Worm (Caenorhabditis elegans) whole organism, L4 larva: ENCODE measurements around the gene fsn-1.
A peak's percentile ranks its signal among the peaks of the same experiment; 100 is the strongest.

Experiments used
- F44E2.7 ChIP-seq: fragments of 200-800 bp; sonication (Bioruptor generic); IDR thresholded peaks from 2 replicates; pipeline ENCODE4 v2.1.2; 2022; ENCODE audit warnings: missing genetic modification characterization, missing compliant biosample characterization
- F49E8.2 ChIP-seq: sonication (generic microtip); optimal IDR thresholded peaks from 2 replicates; lab custom pipeline; 2016; ENCODE audit warnings: missing compliant biosample characterization, mild to moderate bottlenecking, missing genetic modification characterization, borderline replicate concordance
- ZK546.5 ChIP-seq, 2 experiments: sonication (generic microtip); optimal IDR thresholded peaks; 2 replicates each; lab custom pipeline; 2017; ENCODE audit warnings: missing biosample characterization in 2 of 2, missing genetic modification characterization in 2 of 2
- ceh-20 ChIP-seq: fragments of 200-800 bp; sonication (Bioruptor generic); IDR thresholded peaks from 2 replicates; pipeline ENCODE4 v1.3.6; 2022; ENCODE audit warnings: missing genetic modification reagents, missing genetic modification characterization, missing compliant biosample characterization
- ceh-44 ChIP-seq: fragments of 200-800 bp; sonication (Bioruptor generic); IDR thresholded peaks from 2 replicates; pipeline ENCODE4 v1.3.6; 2022; ENCODE audit warnings: missing genetic modification reagents, missing genetic modification characterization, missing compliant biosample characterization
- ceh-82 ChIP-seq: sonication (generic microtip); optimal IDR thresholded peaks from 2 replicates; lab custom pipeline; 2017; ENCODE audit warnings: missing biosample characterization, missing genetic modification characterization
- daf-16 ChIP-seq, 3 experiments: sonication (generic microtip); optimal IDR thresholded peaks; 2 replicates each; lab custom pipeline; 2016 to 2017; ENCODE audit warnings: missing genetic modification characterization in 3 of 3, missing genetic modification reagents in 3 of 3, mild to moderate bottlenecking in 2 of 3, missing compliant biosample characterization in 2 of 3, missing biosample characterization in 1 of 3, moderate library complexity in 1 of 3
- daf-8 ChIP-seq: fragments of 200-800 bp; sonication (Bioruptor generic); IDR thresholded peaks from 2 replicates; pipeline ENCODE4 v1.3.6; 2022; ENCODE audit warnings: missing genetic modification characterization, missing compliant biosample characterization
- dmd-6 ChIP-seq: fragments of 200-800 bp; sonication (Bioruptor generic); IDR thresholded peaks from 2 replicates; pipeline ENCODE4 v1.3.6; 2022; ENCODE audit warnings: missing genetic modification reagents, missing genetic modification characterization, missing compliant biosample characterization
- dpl-1 ChIP-seq: fragments of 150-350 bp; optimal IDR thresholded peaks from 2 replicates; lab custom pipeline; 2014; ENCODE audit warnings: missing biosample characterization, missing genetic modification reagents, missing genetic modification characterization
- dve-1 ChIP-seq: sonication (generic microtip); optimal IDR thresholded peaks from 2 replicates; lab custom pipeline; 2017; ENCODE audit warnings: antibody characterized with exemption, mild to moderate bottlenecking, missing genetic modification characterization, missing compliant biosample characterization; ENCODE audit not compliant: insufficient read depth
- hif-1 ChIP-seq, 2 experiments: sonication (generic microtip); optimal IDR thresholded peaks; 2 replicates each; lab custom pipeline; 2016 to 2017; ENCODE audit warnings: missing compliant biosample characterization in 2 of 2, missing genetic modification characterization in 2 of 2, missing genetic modification reagents in 2 of 2, missing genotype in 2 of 2, mild to moderate bottlenecking in 1 of 2
- hmg-1.1 ChIP-seq: fragments of 200-800 bp; sonication (Bioruptor generic); IDR thresholded peaks from 2 replicates; pipeline ENCODE4 v1.3.6; 2022; ENCODE audit warnings: missing genetic modification reagents, missing genetic modification characterization, missing compliant biosample characterization
- jun-1 ChIP-seq: fragments of 150-350 bp; optimal IDR thresholded peaks from 2 replicates; lab custom pipeline; 2014; ENCODE audit warnings: missing biosample characterization, missing genetic modification reagents, missing genetic modification characterization
- lin-1 ChIP-seq: fragments of 200-800 bp; sonication (Bioruptor generic); IDR thresholded peaks from 2 replicates; pipeline ENCODE4 v1.3.6; 2022; ENCODE audit warnings: missing genetic modification reagents, missing genetic modification characterization, missing compliant biosample characterization
- lin-39 ChIP-seq: fragments of 150-350 bp; optimal IDR thresholded peaks from 2 replicates; lab custom pipeline; 2014; ENCODE audit warnings: missing biosample characterization, missing genetic modification reagents, missing genetic modification characterization
- mdt-29 ChIP-seq: fragments of 200-800 bp; sonication (Bioruptor generic); IDR thresholded peaks from 2 replicates; pipeline ENCODE4 v1.3.6; 2022; ENCODE audit warnings: missing genetic modification reagents, missing genetic modification characterization, missing compliant biosample characterization
- mes-2 ChIP-seq: sonication (generic microtip); optimal IDR thresholded peaks from 2 replicates; lab custom pipeline; 2016; ENCODE audit warnings: missing genotype, mild to moderate bottlenecking, missing genetic modification characterization, missing compliant biosample characterization; ENCODE audit not compliant: poor library complexity, severe bottlenecking
- mxl-3 ChIP-seq: fragments of 200-800 bp; sonication (Bioruptor generic); optimal IDR thresholded peaks from 2 replicates; lab custom pipeline; 2018; ENCODE audit warnings: mild to moderate bottlenecking, missing genetic modification characterization, missing compliant biosample characterization
- nhr-102 ChIP-seq: sonication (generic microtip); optimal IDR thresholded peaks from 2 replicates; lab custom pipeline; 2016; ENCODE audit warnings: mild to moderate bottlenecking, missing genetic modification characterization, moderate library complexity, missing compliant biosample characterization
- nhr-11 ChIP-seq: fragments of 150-350 bp; optimal IDR thresholded peaks from 2 replicates; lab custom pipeline; 2014; ENCODE audit warnings: missing biosample characterization, missing genetic modification characterization
- nhr-28 ChIP-seq: fragments of 150-350 bp; optimal IDR thresholded peaks from 2 replicates; lab custom pipeline; 2014; ENCODE audit warnings: missing biosample characterization, missing genetic modification characterization
- nhr-41 ChIP-seq: fragments of 200-800 bp; sonication (Bioruptor generic); IDR thresholded peaks from 2 replicates; pipeline ENCODE4 v1.3.6; 2022; ENCODE audit warnings: missing genetic modification reagents, missing genetic modification characterization, missing compliant biosample characterization
- nhr-42 ChIP-seq: fragments of 200-800 bp; sonication (Bioruptor generic); IDR thresholded peaks from 2 replicates; pipeline ENCODE4 v1.3.6; 2022; ENCODE audit warnings: missing genetic modification characterization, missing compliant biosample characterization
- nhr-6 ChIP-seq: fragments of 150-350 bp; optimal IDR thresholded peaks from 2 replicates; lab custom pipeline; 2014; ENCODE audit warnings: missing biosample characterization, missing genetic modification characterization
- pha-4 ChIP-seq, 2 experiments: fragments of 150-350 bp in 1 of 2; fragments of 200-800 bp in 1 of 2; sonication (Bioruptor generic) in 1 of 2; IDR thresholded peaks in 1 of 2; optimal IDR thresholded peaks in 1 of 2; 2 replicates each; pipeline versions ENCODE4 v1.3.6 to Lab custom; 2014 to 2022; ENCODE audit warnings: missing genetic modification characterization in 2 of 2, missing genetic modification reagents in 2 of 2, missing biosample characterization in 1 of 2, missing compliant biosample characterization in 1 of 2
- pqm-1 ChIP-seq: sonication (generic microtip); optimal IDR thresholded peaks from 2 replicates; lab custom pipeline; 2017; ENCODE audit warnings: missing biosample characterization, missing genetic modification characterization
- rbr-2 ChIP-seq: sonication (generic microtip); optimal IDR thresholded peaks from 2 replicates; lab custom pipeline; 2016; ENCODE audit warnings: missing genotype, missing genetic modification characterization, missing compliant biosample characterization
- sdz-12 ChIP-seq: fragments of 200-800 bp; sonication (Bioruptor generic); optimal IDR thresholded peaks from 2 replicates; lab custom pipeline; 2018; ENCODE audit warnings: mild to moderate bottlenecking, missing genetic modification characterization, missing compliant biosample characterization
- snpc-4 ChIP-seq: fragments of 150-350 bp; optimal IDR thresholded peaks from 2 replicates; lab custom pipeline; 2014; ENCODE audit warnings: missing biosample characterization, missing genetic modification characterization
- spr-1 ChIP-seq: sonication (generic microtip); optimal IDR thresholded peaks from 2 replicates; lab custom pipeline; 2016; ENCODE audit warnings: mild to moderate bottlenecking, missing genetic modification characterization, missing compliant biosample characterization
- spr-3 ChIP-seq: fragments of 200-800 bp; sonication (Bioruptor generic); optimal IDR thresholded peaks from 2 replicates; lab custom pipeline; 2018; ENCODE audit warnings: mild to moderate bottlenecking, missing genetic modification characterization, missing compliant biosample characterization
- unc-130 ChIP-seq: sonication (generic microtip); optimal IDR thresholded peaks from 2 replicates; lab custom pipeline; 2016; ENCODE audit warnings: missing genetic modification reagents, missing genetic modification characterization, missing compliant biosample characterization
- zag-1 ChIP-seq: fragments of 150-350 bp; optimal IDR thresholded peaks from 2 replicates; lab custom pipeline; 2014; ENCODE audit warnings: missing biosample characterization, missing genetic modification characterization
- ztf-7 ChIP-seq: fragments of 150-350 bp; optimal IDR thresholded peaks from 2 replicates; lab custom pipeline; 2014; ENCODE audit warnings: missing biosample characterization, missing genetic modification characterization

fsn-1 gene

ce11 chrIII:4903784-4904183 is 33.3 kb upstream of the fsn-1 start, which contains the start of gene kbp-2:
kbp-2 (minus strand) TSS chrIII:4903884.
- TF ChIP-seq zag-1 (no peak), lin-1 (no peak), spr-1 (no peak), jun-1 (tag; lab: Kevin White, UChicago) (no peak), F44E2.7 (GFP tag; lab: Robert Waterston, UW) (no peak), snpc-4 (tag; lab: Kevin White, UChicago) (no peak), sdz-12 (GFP tag; lab: Kevin White, UChicago) (no peak), nhr-6 (tag; lab: Kevin White, UChicago) (no peak), ztf-7 (tag; lab: Kevin White, UChicago) (no peak), daf-16 (GFP tag; optimal IDR thresholded peaks at IDR 0.05; lab: Kevin White, UChicago) (no peak), daf-16 (tag; optimal IDR thresholded peaks at IDR 0.05; lab: Kevin White, UChicago) (no peak), ZK546.5 (tag; optimal IDR thresholded peaks at IDR 0.05; lab: Kevin White, UChicago) (no peak), ceh-44 (GFP tag; lab: Robert Waterston, UW) (no peak), spr-3 (no peak), ceh-20 (no peak)

- TF ChIP-seq hif-1 (tag; optimal IDR thresholded peaks at IDR 0.05; lab: Kevin White, UChicago) (peak in 1 of 2 experiments; percentile 52), F49E8.2 (tag; lab: Kevin White, UChicago) (no peak), mes-2 (tag; lab: Kevin White, UChicago) (peak; percentile 69), nhr-11 (tag; lab: Kevin White, UChicago) (no peak), dpl-1 (GFP tag; lab: Kevin White, UChicago) (peak; percentile 49), pha-4 (GFP tag; IDR thresholded peaks at IDR 0.05; lab: Robert Waterston, UW) (no peak), pha-4 (tag; optimal IDR thresholded peaks at IDR 0.05; lab: Kevin White, UChicago) (no peak), ceh-82 (tag; lab: Kevin White, UChicago) (no peak), rbr-2 (tag; lab: Kevin White, UChicago) (peak; percentile 3), mdt-29 (GFP tag; lab: Robert Waterston, UW) (no peak), nhr-42 (no peak), unc-130 (GFP tag; lab: Kevin White, UChicago) (peak; percentile 77)
Measured at ce11 chrIII:4905405-4905804, 31.7 kb upstream of the fsn-1 start, which contains the start of gene F26F4.8. F26F4.8 (minus strand) TSS chrIII:4905473.

DNA sequence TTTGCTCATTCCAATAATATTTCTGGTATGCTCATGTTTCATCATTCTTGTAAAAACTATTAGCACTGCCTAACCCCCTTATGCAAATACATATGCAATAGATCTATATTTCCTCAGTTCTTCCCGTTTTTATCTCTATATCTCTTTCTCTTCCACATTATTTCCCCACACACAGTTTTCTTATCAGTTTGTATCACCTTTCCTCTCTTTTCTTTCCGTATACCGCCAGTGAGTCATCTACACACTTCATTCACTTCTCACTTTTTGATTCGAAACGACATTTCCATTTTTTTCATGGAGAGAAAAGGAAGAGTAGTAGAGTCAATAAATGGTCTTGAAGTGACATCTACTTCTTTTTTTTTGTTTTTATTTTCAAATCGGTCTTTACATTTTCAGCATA is 30.8 kb upstream of the fsn-1 start:
- TF ChIP-seq unc-130 (GFP tag; lab: Kevin White, UChicago): no peak
- peak; percentile 25 for TF ChIP-seq dpl-1 (GFP tag; lab: Kevin White, UChicago)
- peak; percentile 75 for TF ChIP-seq nhr-28 (tag; lab: Kevin White, UChicago)
- TF ChIP-seq nhr-102 (tag; lab: Kevin White, UChicago): no peak
- TF ChIP-seq dve-1 (tag; lab: Kevin White, UChicago): peak; percentile 35
- no peak for TF ChIP-seq lin-39 (tag; lab: Kevin White, UChicago)
- TF ChIP-seq dmd-6 (GFP tag; lab: Robert Waterston, UW): peak; percentile 33; the same call in 1 of the 2 replicates
- TF ChIP-seq ceh-82 (tag; lab: Kevin White, UChicago): no peak
- no peak for TF ChIP-seq hmg-1.1 (GFP tag; lab: Robert Waterston, UW)
- no peak for TF ChIP-seq daf-16 (GFP tag; optimal IDR thresholded peaks at IDR 0.05; lab: Kevin White, UChicago)
- TF ChIP-seq daf-16 (tag; optimal IDR thresholded peaks at IDR 0.05; lab: Kevin White, UChicago): peak; percentile 16
- TF ChIP-seq nhr-41 (GFP tag; lab: Robert Waterston, UW): 0 out of 2 replicates have a peak, but pooled peaks have one; percentile 14
- TF ChIP-seq daf-8: no peak
- peak; percentile 68 for TF ChIP-seq pqm-1 (tag; lab: Kevin White, UChicago)
- peak; percentile 22 for TF ChIP-seq mes-2 (tag; lab: Kevin White, UChicago)
- TF ChIP-seq mxl-3 (GFP tag; lab: Kevin White, UChicago): peak; percentile 25
